Worm (Caenorhabditis elegans) whole organism, early embryonic: ENCODE data around the gene gphr-1.
A peak's percentile ranks its signal among the peaks of the same experiment; 100 is the strongest.

ENCODE experiments used
- B0310.2 ChIP-seq: sonication (generic microtip); optimal IDR thresholded peaks from 2 replicates; lab custom pipeline; 2016; ENCODE audit warnings: mild to moderate bottlenecking, missing genetic modification characterization, missing compliant biosample characterization
- F13C5.2 ChIP-seq: sonication (generic microtip); optimal IDR thresholded peaks from 2 replicates; lab custom pipeline; 2017; ENCODE audit warnings: mild to moderate bottlenecking, missing genetic modification characterization, inconsistent platforms, missing compliant biosample characterization
- aly-1 ChIP-seq: sonication (generic microtip); optimal IDR thresholded peaks from 2 replicates; lab custom pipeline; 2016; ENCODE audit warnings: missing genetic modification characterization, missing compliant biosample characterization
- ama-1 ChIP-seq: fragments of 150-350 bp; optimal IDR thresholded peaks from 2 replicates; lab custom pipeline; 2014
- ceh-13 ChIP-seq: fragments of 200-800 bp; sonication (Bioruptor generic); optimal IDR thresholded peaks from 2 replicates; lab custom pipeline; 2018; ENCODE audit warnings: mild to moderate bottlenecking, missing genetic modification characterization, missing compliant biosample characterization
- ceh-36 ChIP-seq: sonication (generic microtip); optimal IDR thresholded peaks from 2 replicates; lab custom pipeline; 2016; ENCODE audit warnings: missing genetic modification characterization, inconsistent platforms, missing compliant biosample characterization
- ets-7 ChIP-seq: sonication (generic microtip); optimal IDR thresholded peaks from 2 replicates; lab custom pipeline; 2016; ENCODE audit warnings: missing genotype, missing genetic modification characterization, missing compliant biosample characterization
- flt-1 ChIP-seq: fragments of 200-800 bp; sonication (Bioruptor generic); IDR thresholded peaks from 2 replicates; pipeline ENCODE4 v1.3.6; 2022; ENCODE audit warnings: missing genetic modification characterization, missing compliant biosample characterization
- hmbx-1 ChIP-seq: sonication (generic microtip); optimal IDR thresholded peaks from 2 replicates; lab custom pipeline; 2016; ENCODE audit warnings: mild to moderate bottlenecking, missing genetic modification characterization, missing compliant biosample characterization
- hmg-4 ChIP-seq: fragments of 200-800 bp; sonication (Bioruptor generic); optimal IDR thresholded peaks from 2 replicates; lab custom pipeline; 2018; ENCODE audit warnings: mild to moderate bottlenecking, missing genetic modification characterization, missing compliant biosample characterization
- hnd-1 ChIP-seq: sonication (generic microtip); optimal IDR thresholded peaks from 2 replicates; lab custom pipeline; 2016; ENCODE audit warnings: missing genetic modification characterization, missing compliant biosample characterization
- pes-1 ChIP-seq: fragments of 200-800 bp; sonication (Bioruptor generic); IDR thresholded peaks from 2 replicates; pipeline ENCODE4 v1.3.6; 2022; ENCODE audit warnings: missing genetic modification reagents, missing genetic modification characterization, missing compliant biosample characterization
- scrt-1 ChIP-seq: fragments of 200-800 bp; sonication (Bioruptor generic); IDR thresholded peaks from 2 replicates; pipeline ENCODE4 v1.3.6; 2022; ENCODE audit warnings: missing genetic modification characterization, missing compliant biosample characterization
- sea-1 ChIP-seq: fragments of 200-800 bp; sonication (Bioruptor generic); conservative IDR thresholded peaks from 2 replicates; pipeline ENCODE4 v1.3.6; 2022; ENCODE audit warnings: missing genetic modification characterization, missing compliant biosample characterization
- tbx-11 ChIP-seq: fragments of 200-800 bp; sonication (Bioruptor generic); IDR thresholded peaks from 2 replicates; pipeline ENCODE4 v1.3.6; 2022; ENCODE audit warnings: missing genetic modification characterization, missing compliant biosample characterization
- tbx-37 ChIP-seq: fragments of 200-800 bp; sonication (Bioruptor generic); conservative IDR thresholded peaks from 2 replicates; pipeline ENCODE4 v1.3.6; 2022; ENCODE audit warnings: missing genetic modification reagents, missing genetic modification characterization, missing compliant biosample characterization
- tra-4 ChIP-seq: sonication (generic microtip); optimal IDR thresholded peaks from 2 replicates; lab custom pipeline; 2017; ENCODE audit warnings: missing genetic modification characterization, missing compliant biosample characterization

Gene gphr-1

DNA sequence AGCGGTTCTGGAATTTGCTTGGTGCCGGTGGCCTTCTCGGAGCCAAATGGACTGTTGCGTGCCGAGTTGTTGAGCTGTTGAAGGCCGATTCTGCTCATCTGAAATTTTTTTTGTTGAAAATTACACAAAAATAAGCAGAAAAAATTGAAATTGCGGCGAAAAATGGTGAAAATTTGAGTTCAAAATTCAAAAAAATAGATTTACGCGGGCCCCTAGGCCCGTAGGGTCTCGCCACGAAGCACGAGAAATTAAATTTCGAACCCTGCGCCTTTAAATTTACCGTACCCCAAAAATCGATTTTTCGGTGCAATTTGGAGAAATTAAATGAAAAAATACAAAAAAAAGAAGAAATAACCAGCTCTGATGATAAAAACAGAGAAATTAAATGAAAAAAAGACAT, 6.4 kb downstream of the gphr-1 start, which contains the start of gene gmn-1:
TSS of gene gmn-1 (minus strand) at position 98 of the 400 bp plus-strand sequence.
- no peak for TF ChIP-seq scrt-1
- no peak for TF ChIP-seq tbx-37 (GFP tag; lab: Robert Waterston, UW)
- peak; percentile 13; the same call in 1 of the 2 replicates for TF ChIP-seq pes-1 (GFP tag; lab: Robert Waterston, UW)
- TF ChIP-seq ceh-13 (GFP tag; lab: Kevin White, UChicago) = no peak
- no peak for TF ChIP-seq B0310.2 (tag; lab: Kevin White, UChicago)
- TF ChIP-seq hmg-4 (GFP tag; lab: Kevin White, UChicago) = no peak
- TF ChIP-seq sea-1 = no peak
- TF ChIP-seq flt-1 (GFP tag; lab: Robert Waterston, UW) = no peak
- TF ChIP-seq ceh-36 (tag; lab: Kevin White, UChicago) = no peak

DNA sequence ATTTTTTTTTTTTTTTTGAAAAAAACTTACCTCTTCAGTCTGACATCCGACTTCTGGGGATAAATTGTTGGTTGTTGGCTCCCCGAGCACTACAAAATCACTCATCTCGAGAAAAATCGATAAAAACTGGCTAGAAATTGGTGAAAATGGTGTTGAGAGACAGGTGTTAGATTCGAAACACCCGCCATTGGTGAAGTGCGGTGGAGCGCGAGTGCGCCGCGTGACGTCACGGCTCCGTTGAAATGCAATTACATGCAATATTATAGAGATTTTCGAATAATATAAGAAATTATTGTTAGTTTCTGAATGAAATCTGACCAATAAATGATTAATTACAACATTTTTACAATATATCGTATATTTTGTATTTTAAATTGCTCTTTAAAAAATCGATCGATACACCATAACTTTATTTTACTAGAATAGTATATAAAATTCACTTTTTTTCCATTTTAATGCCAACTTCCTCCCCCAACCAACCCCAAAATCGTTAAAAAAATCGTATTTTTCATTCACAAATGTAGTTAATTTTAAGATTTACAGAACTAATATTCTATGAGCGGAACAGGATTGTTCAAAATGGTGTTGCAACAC, 7.3 kb downstream of the gphr-1 start, which contains the start of the genes Y75B8A.18 and Y75B8A.19:
TSS of gene Y75B8A.18 (minus strand) at position 142 of the 594 bp plus-strand sequence.
TSS of gene Y75B8A.19 (plus strand) at position 544 of the 594 bp plus-strand sequence.
- TF ChIP-seq flt-1 (GFP tag; lab: Robert Waterston, UW) (no peak), ceh-36 (tag; lab: Kevin White, UChicago) (no peak), aly-1 (no peak), hnd-1 (no peak), tra-4 (tag; lab: Kevin White, UChicago) (no peak), scrt-1 (no peak), tbx-11 (GFP tag; lab: Robert Waterston, UW) (no peak), B0310.2 (tag; lab: Kevin White, UChicago) (no peak), hmg-4 (GFP tag; lab: Kevin White, UChicago) (no peak), hmbx-1 (tag; lab: Kevin White, UChicago) (no peak), tbx-37 (GFP tag; lab: Robert Waterston, UW) (no peak), ets-7 (no peak), ama-1 (lab: Kevin White, UChicago) (no peak), ceh-13 (GFP tag; lab: Kevin White, UChicago) (no peak), pes-1 (GFP tag; lab: Robert Waterston, UW) (no peak), sea-1 (no peak), F13C5.2 (no peak)

DNA sequence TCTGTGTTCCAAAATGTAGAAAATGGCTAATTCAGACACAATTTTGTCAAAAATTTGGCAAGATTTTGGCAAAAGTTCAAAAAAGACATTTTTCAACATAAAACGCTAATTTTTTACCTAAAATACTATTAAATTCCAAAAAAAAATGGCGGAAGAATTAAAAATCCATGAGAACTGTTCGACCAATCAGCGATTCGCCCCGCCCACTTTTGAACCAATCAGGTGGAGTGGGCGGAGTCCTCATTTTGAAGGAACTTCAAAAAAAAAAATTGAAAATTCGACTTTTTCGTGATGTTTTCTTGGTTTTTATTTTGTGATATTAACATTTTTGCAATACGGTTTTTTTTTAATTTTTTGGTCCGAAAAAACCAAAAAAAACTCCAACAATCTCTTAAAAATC, 9.1 kb downstream of the gphr-1 start:
- TF ChIP-seq aly-1 (no peak), tbx-37 (GFP tag; lab: Robert Waterston, UW) (no peak), hmbx-1 (tag; lab: Kevin White, UChicago) (no peak), ets-7 (no peak), sea-1 (no peak), tra-4 (tag; lab: Kevin White, UChicago) (no peak), scrt-1 (no peak), tbx-11 (GFP tag; lab: Robert Waterston, UW) (no peak), F13C5.2 (no peak), hmg-4 (GFP tag; lab: Kevin White, UChicago) (no peak), hnd-1 (no peak), B0310.2 (tag; lab: Kevin White, UChicago) (no peak), ama-1 (lab: Kevin White, UChicago) (no peak), ceh-36 (tag; lab: Kevin White, UChicago) (no peak), pes-1 (GFP tag; lab: Robert Waterston, UW) (no peak)

DNA sequence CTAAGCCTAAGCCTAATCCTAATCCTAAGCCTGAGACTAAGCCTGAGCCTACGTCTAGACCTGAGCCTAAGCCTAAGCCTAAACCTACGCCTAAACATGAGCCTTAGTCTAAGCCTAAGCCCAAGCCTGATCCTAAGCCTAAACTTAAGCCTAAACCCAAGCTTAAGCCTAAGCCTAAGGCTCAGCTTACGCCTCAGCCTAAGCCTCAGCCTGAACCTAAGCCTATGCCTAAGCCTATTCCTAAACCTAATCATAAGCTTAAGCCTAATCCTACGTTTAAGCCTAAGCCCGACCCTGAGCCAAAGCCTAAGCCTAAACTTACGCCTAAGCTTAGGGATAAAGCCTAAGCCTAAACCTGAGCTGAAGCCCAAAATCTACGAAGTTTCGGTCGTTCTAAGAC, 11.3 kb downstream of the gphr-1 start:
- TF ChIP-seq ets-7 (no peak), scrt-1 (no peak), ceh-36 (tag; lab: Kevin White, UChicago) (peak; percentile 92), ceh-13 (GFP tag; lab: Kevin White, UChicago) (no peak), ama-1 (lab: Kevin White, UChicago) (no peak), tra-4 (tag; lab: Kevin White, UChicago) (no peak), hnd-1 (no peak), hmbx-1 (tag; lab: Kevin White, UChicago) (no peak)

DNA sequence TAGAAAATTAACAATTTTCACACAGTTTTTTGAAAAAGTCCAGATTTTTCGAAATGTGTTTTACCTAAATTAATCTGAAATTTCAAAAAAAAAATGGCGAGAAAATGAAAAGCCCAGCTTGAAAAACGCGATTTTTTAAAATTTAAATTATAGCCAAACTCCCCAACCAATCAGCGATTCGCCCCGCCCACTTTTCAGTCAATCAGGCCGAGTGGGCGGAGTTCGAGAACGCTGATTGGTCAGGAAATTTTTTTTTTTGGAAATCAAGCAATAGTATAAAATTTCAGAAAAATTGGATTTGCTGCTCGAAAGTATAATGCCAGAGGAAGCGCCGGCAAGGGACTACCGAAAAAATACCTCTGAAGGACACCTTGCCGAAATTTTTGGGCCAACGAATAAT, 12.7 kb downstream of the gphr-1 start:
- TF ChIP-seq aly-1 (no peak), pes-1 (GFP tag; lab: Robert Waterston, UW) (no peak), ama-1 (lab: Kevin White, UChicago) (no peak), tbx-37 (GFP tag; lab: Robert Waterston, UW) (no peak), flt-1 (GFP tag; lab: Robert Waterston, UW) (no peak), F13C5.2 (no peak), tbx-11 (GFP tag; lab: Robert Waterston, UW) (no peak), hnd-1 (no peak), hmg-4 (GFP tag; lab: Kevin White, UChicago) (no peak), ets-7 (no peak), ceh-13 (GFP tag; lab: Kevin White, UChicago) (no peak), ceh-36 (tag; lab: Kevin White, UChicago) (no peak), tra-4 (tag; lab: Kevin White, UChicago) (no peak), scrt-1 (no peak), hmbx-1 (tag; lab: Kevin White, UChicago) (no peak), B0310.2 (tag; lab: Kevin White, UChicago) (no peak), sea-1 (no peak)

DNA sequence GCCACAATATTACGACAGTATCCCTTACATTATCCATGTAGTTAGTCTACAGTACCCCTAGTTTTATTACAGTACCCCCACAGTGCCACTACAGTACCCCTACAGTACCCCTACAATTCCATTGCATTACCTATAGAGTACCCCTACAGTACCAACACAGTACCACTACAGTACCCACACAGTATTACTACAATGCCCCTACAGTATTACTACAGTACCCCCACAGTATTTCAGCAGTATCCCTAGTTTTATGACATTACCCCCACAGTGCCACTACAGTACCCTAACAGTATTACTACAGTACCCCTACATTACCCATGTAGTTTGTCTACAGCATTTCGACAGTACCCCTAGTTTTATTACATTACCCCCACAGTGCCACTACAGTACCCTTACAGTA, 14.6 kb downstream of the gphr-1 start:
- TF ChIP-seq ceh-13 (GFP tag; lab: Kevin White, UChicago) (no peak), aly-1 (no peak), ceh-36 (tag; lab: Kevin White, UChicago) (no peak), sea-1 (no peak)

DNA sequence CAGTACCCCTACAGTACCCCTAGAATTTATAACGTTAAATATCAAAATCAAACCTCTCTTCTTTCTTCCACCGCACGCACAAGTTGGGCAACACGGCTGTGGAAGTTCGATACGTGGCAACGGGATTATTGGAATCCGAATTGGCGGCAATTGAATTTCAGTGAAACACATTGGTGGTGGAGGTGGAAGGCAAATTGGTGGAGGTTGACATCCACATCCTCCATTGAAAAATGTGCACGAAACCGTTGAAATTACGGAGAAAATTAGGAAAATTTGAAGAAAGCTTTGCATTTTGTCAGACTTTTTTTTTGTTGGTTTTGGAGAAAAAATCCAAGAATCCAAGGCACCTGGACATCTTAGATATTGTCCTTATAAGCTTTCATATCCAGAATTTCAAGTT, 16.5 kb downstream of the gphr-1 start:
- TF ChIP-seq hmbx-1 (tag; lab: Kevin White, UChicago) (no peak), ceh-13 (GFP tag; lab: Kevin White, UChicago) (no peak), hmg-4 (GFP tag; lab: Kevin White, UChicago) (no peak)

DNA sequence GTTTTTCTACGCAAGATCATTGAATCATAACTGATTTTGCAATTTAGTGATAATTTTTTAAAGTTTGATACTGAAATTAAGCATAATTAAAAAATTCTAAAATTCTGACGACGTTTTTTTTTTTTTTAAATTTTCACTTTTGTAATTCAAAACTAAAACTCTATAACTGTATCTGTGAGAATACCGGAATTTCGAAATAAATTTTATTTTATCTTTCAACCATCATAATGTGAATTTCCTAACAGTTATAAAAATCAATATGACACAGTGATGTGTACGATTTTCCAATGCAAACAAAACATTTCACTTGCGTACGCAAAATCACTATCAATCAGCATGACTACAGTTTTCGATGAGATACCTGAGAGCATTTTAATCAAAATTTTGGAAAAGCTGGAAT, 17.1 kb downstream of the gphr-1 start, which contains the start of the genes grl-15 and fbxa-89:
TSS of gene grl-15 (minus strand) at position 101 of the 400 bp plus-strand sequence.
TSS of gene fbxa-89 (plus strand) at position 271 of the 400 bp plus-strand sequence.
- TF ChIP-seq sea-1 (no peak), scrt-1 (no peak)
